Worm (Caenorhabditis elegans) whole organism, L1 larva: ENCODE data around the gene nhr-25.

ENCODE experiments used
- C04F5.9 ChIP-seq: sonication (generic microtip); optimal IDR thresholded peaks from 2 replicates; lab custom pipeline; 2016; ENCODE audit warnings: missing genetic modification characterization, missing compliant biosample characterization
- C16A3.4 ChIP-seq: fragments of 150-350 bp; optimal IDR thresholded peaks from 2 replicates; lab custom pipeline; 2014; ENCODE audit warnings: missing biosample characterization, missing genetic modification characterization
- C34B4.2 ChIP-seq: sonication (generic microtip); optimal IDR thresholded peaks from 2 replicates; lab custom pipeline; 2017; ENCODE audit warnings: mild to moderate bottlenecking, missing genetic modification characterization, missing compliant biosample characterization
- F16B12.6 ChIP-seq: fragments of 150-350 bp; optimal IDR thresholded peaks from 2 replicates; lab custom pipeline; 2014; ENCODE audit warnings: missing biosample characterization, missing genetic modification characterization
- alr-1 ChIP-seq: fragments of 200-800 bp; sonication (Bioruptor generic); optimal IDR thresholded peaks from 2 replicates; lab custom pipeline; 2018; ENCODE audit warnings: borderline replicate concordance, mild to moderate bottlenecking, missing genetic modification characterization, missing compliant biosample characterization
- aly-2 ChIP-seq: fragments of 150-350 bp; optimal IDR thresholded peaks from 2 replicates; lab custom pipeline; 2014; ENCODE audit warnings: missing biosample characterization, missing genetic modification characterization
- ama-1 ChIP-seq: fragments of 150-350 bp; optimal IDR thresholded peaks from 2 replicates; lab custom pipeline; 2014
- ceh-8 ChIP-seq: fragments of 200-800 bp; sonication (Bioruptor generic); optimal IDR thresholded peaks from 2 replicates; lab custom pipeline; 2018; ENCODE audit warnings: mild to moderate bottlenecking, missing genetic modification characterization, moderate library complexity, missing compliant biosample characterization
- ceh-82 ChIP-seq, 3 experiments: fragments of 150-350 bp in 1 of 3; sonication (generic microtip) in 2 of 3; optimal IDR thresholded peaks; 2 replicates each; lab custom pipeline; 2014 to 2017; ENCODE audit warnings: missing biosample characterization in 3 of 3, missing genetic modification characterization in 3 of 3
- ceh-90 ChIP-seq: sonication (generic microtip); optimal IDR thresholded peaks from 2 replicates; lab custom pipeline; 2016; ENCODE audit warnings: missing genetic modification characterization, missing compliant biosample characterization
- ces-1 ChIP-seq: fragments of 150-350 bp; optimal IDR thresholded peaks from 2 replicates; lab custom pipeline; 2014; ENCODE audit warnings: missing biosample characterization, missing genetic modification reagents, missing genetic modification characterization
- dpl-1 ChIP-seq, 3 experiments: fragments of 150-350 bp in 2 of 3; sonication (generic microtip) in 1 of 3; optimal IDR thresholded peaks; 2 replicates each; lab custom pipeline; 2014 to 2017; ENCODE audit warnings: missing biosample characterization in 3 of 3, missing genetic modification characterization in 3 of 3, missing genetic modification reagents in 3 of 3
- egl-13 ChIP-seq: sonication (generic microtip); optimal IDR thresholded peaks from 2 replicates; lab custom pipeline; 2016; ENCODE audit warnings: missing genotype, missing genetic modification reagents, missing genetic modification characterization, missing compliant biosample characterization
- egl-27 ChIP-seq, 2 experiments: fragments of 150-350 bp in 1 of 2; sonication (generic microtip); optimal IDR thresholded peaks; 3 replicates each; lab custom pipeline; 2017 to 2018; ENCODE audit warnings: missing biosample characterization in 2 of 2, missing genetic modification characterization in 2 of 2, missing genetic modification reagents in 2 of 2
- ets-5 ChIP-seq: fragments of 200-800 bp; sonication (Bioruptor generic); IDR thresholded peaks from 2 replicates; pipeline ENCODE4 v1.3.6; 2022; ENCODE audit warnings: missing genetic modification characterization, missing compliant biosample characterization
- fkh-10 ChIP-seq: sonication (generic microtip); optimal IDR thresholded peaks from 2 replicates; lab custom pipeline; 2017; ENCODE audit warnings: missing biosample characterization, missing genetic modification reagents, missing genetic modification characterization
- fkh-4 ChIP-seq: sonication (generic microtip); optimal IDR thresholded peaks from 2 replicates; lab custom pipeline; 2016; ENCODE audit warnings: missing compliant biosample characterization, missing genetic modification characterization, borderline replicate concordance
- hlh-4 ChIP-seq: sonication (generic microtip); optimal IDR thresholded peaks from 2 replicates; lab custom pipeline; 2016; ENCODE audit warnings: mild to moderate bottlenecking, missing genetic modification characterization, missing compliant biosample characterization
- hpl-2 ChIP-seq: fragments of 150-350 bp; optimal IDR thresholded peaks from 2 replicates; lab custom pipeline; 2014; ENCODE audit warnings: missing biosample characterization, missing genetic modification reagents, missing genetic modification characterization
- isw-1 ChIP-seq: fragments of 200-800 bp; sonication (Bioruptor generic); IDR thresholded peaks from 2 replicates; pipeline ENCODE4 v1.3.6; 2022; ENCODE audit warnings: missing genetic modification characterization, missing compliant biosample characterization
- lin-35 ChIP-seq, 2 experiments: fragments of 150-350 bp; optimal IDR thresholded peaks; 2 replicates each; lab custom pipeline; 2014; ENCODE audit warnings: missing biosample characterization in 2 of 2, missing genetic modification characterization in 2 of 2, missing genetic modification reagents in 2 of 2
- lir-3 ChIP-seq: sonication (generic microtip); optimal IDR thresholded peaks from 2 replicates; lab custom pipeline; 2016; ENCODE audit warnings: mild to moderate bottlenecking, missing genetic modification characterization, moderate library complexity, missing compliant biosample characterization; ENCODE audit not compliant: poor library complexity
- lsy-2 ChIP-seq, 2 experiments: fragments of 150-350 bp; optimal IDR thresholded peaks; 2 replicates each; lab custom pipeline; 2014; ENCODE audit warnings: missing biosample characterization in 2 of 2, missing genetic modification characterization in 2 of 2
- mef-2 ChIP-seq: fragments of 150-350 bp; optimal IDR thresholded peaks from 2 replicates; lab custom pipeline; 2014; ENCODE audit warnings: missing biosample characterization, missing genetic modification characterization
- mep-1 ChIP-seq: fragments of 150-350 bp; optimal IDR thresholded peaks from 2 replicates; lab custom pipeline; 2014; ENCODE audit warnings: missing biosample characterization, missing genetic modification characterization
- nhr-11 ChIP-seq: fragments of 150-350 bp; optimal IDR thresholded peaks from 2 replicates; lab custom pipeline; 2014; ENCODE audit warnings: missing biosample characterization, missing genetic modification characterization
- nhr-12 ChIP-seq: sonication (generic microtip); optimal IDR thresholded peaks from 2 replicates; lab custom pipeline; 2017; ENCODE audit warnings: missing biosample characterization, missing genetic modification characterization
- nhr-28 ChIP-seq: fragments of 150-350 bp; optimal IDR thresholded peaks from 2 replicates; lab custom pipeline; 2014; ENCODE audit warnings: missing biosample characterization, missing genetic modification characterization
- nhr-71 ChIP-seq: sonication (generic microtip); optimal IDR thresholded peaks from 2 replicates; lab custom pipeline; 2016; ENCODE audit warnings: mild to moderate bottlenecking, missing genetic modification characterization, moderate library complexity, missing compliant biosample characterization
- nhr-76 ChIP-seq: sonication (generic microtip); optimal IDR thresholded peaks from 2 replicates; lab custom pipeline; 2017; ENCODE audit warnings: missing biosample characterization, missing genetic modification characterization
- nhr-77 ChIP-seq: fragments of 150-350 bp; optimal IDR thresholded peaks from 2 replicates; lab custom pipeline; 2014; ENCODE audit warnings: missing biosample characterization, missing genetic modification characterization
- nhr-84 ChIP-seq: sonication (generic microtip); optimal IDR thresholded peaks from 2 replicates; lab custom pipeline; 2017; ENCODE audit warnings: missing biosample characterization, missing genetic modification characterization
- nhr-85 ChIP-seq: sonication (generic microtip); peaks from one replicate; lab custom pipeline; 2016; ENCODE audit warnings: missing genetic modification characterization, inconsistent platforms, missing compliant biosample characterization
- pag-3 ChIP-seq: sonication (generic microtip); optimal IDR thresholded peaks from 2 replicates; lab custom pipeline; 2017; ENCODE audit warnings: missing genetic modification characterization, mild to moderate bottlenecking, missing compliant biosample characterization, antibody characterized with exemption, borderline replicate concordance; ENCODE audit not compliant: insufficient read depth
- pax-3 ChIP-seq: fragments of 200-800 bp; sonication (Bioruptor generic); optimal IDR thresholded peaks from 2 replicates; lab custom pipeline; 2018; ENCODE audit warnings: mild to moderate bottlenecking, missing genetic modification characterization, moderate library complexity, missing compliant biosample characterization
- snpc-4 ChIP-seq: fragments of 150-350 bp; optimal IDR thresholded peaks from 2 replicates; lab custom pipeline; 2014; ENCODE audit warnings: missing biosample characterization, missing genetic modification characterization
- sox-4 ChIP-seq: sonication (generic microtip); optimal IDR thresholded peaks from 2 replicates; lab custom pipeline; 2016; ENCODE audit warnings: missing genetic modification characterization, missing compliant biosample characterization
- swsn-7 ChIP-seq: sonication (generic microtip); optimal IDR thresholded peaks from 2 replicates; lab custom pipeline; 2016; ENCODE audit warnings: missing genetic modification characterization, missing compliant biosample characterization
- unc-30 ChIP-seq: sonication (generic microtip); optimal IDR thresholded peaks from 2 replicates; lab custom pipeline; 2017; ENCODE audit warnings: missing biosample characterization, missing genetic modification characterization
- unc-98 ChIP-seq: fragments of 200-800 bp; sonication (Bioruptor generic); IDR thresholded peaks from 2 replicates; pipeline ENCODE4 v1.3.6; 2022; ENCODE audit warnings: missing genetic modification characterization, missing compliant biosample characterization
- zag-1 ChIP-seq: fragments of 150-350 bp; optimal IDR thresholded peaks from 2 replicates; lab custom pipeline; 2014; ENCODE audit warnings: missing biosample characterization, missing genetic modification characterization
- ztf-4 ChIP-seq: fragments of 150-350 bp; optimal IDR thresholded peaks from 2 replicates; lab custom pipeline; 2014; ENCODE audit warnings: missing biosample characterization, missing genetic modification characterization

The nhr-25 gene

ce11 chrX:13007857-13008813 is at the start of gene nhr-25 (continued):
- TF ChIP-seq lsy-2 (tag; optimal IDR thresholded peaks at IDR 0.05; lab: Kevin White, UChicago) (peak in 1 of 2 experiments; percentile 13), pag-3 (peak; percentile 21), ets-5 (GFP tag; lab: Robert Waterston, UW) (no peak), C16A3.4 (tag; lab: Kevin White, UChicago) (no peak), nhr-28 (tag; lab: Kevin White, UChicago) (no peak), swsn-7 (tag; lab: Kevin White, UChicago) (peak; percentile 15), nhr-85 (tag; lab: Kevin White, UChicago) (peak; percentile 96), sox-4 (no peak), snpc-4 (tag; lab: Kevin White, UChicago) (no peak), fkh-10 (GFP tag; lab: Kevin White, UChicago) (no peak), egl-13 (no peak), hlh-4 (tag; lab: Kevin White, UChicago) (no peak), unc-30 (tag; lab: Kevin White, UChicago) (no peak), ceh-8 (GFP tag; lab: Kevin White, UChicago) (no peak), nhr-84 (tag; lab: Kevin White, UChicago) (no peak), ztf-4 (no peak), aly-2 (tag; lab: Kevin White, UChicago) (no peak), C04F5.9 (tag; lab: Kevin White, UChicago) (no peak), C34B4.2 (tag; lab: Kevin White, UChicago) (no peak), lin-35 (GFP tag; optimal IDR thresholded peaks at IDR 0.05; lab: Kevin White, UChicago) (no peak), hpl-2 (no peak), mef-2 (tag; lab: Kevin White, UChicago) (no peak), egl-27 (tag; optimal IDR thresholded peaks at IDR 0.05; lab: Kevin White, UChicago) (no peak), lir-3 (tag; lab: Kevin White, UChicago) (no peak), dpl-1 (GFP tag; optimal IDR thresholded peaks at IDR 0.05; lab: Kevin White, UChicago) (no peak), ceh-90 (tag; lab: Kevin White, UChicago) (no peak), pax-3 (tag; lab: Kevin White, UChicago) (no peak), nhr-77 (tag; lab: Kevin White, UChicago) (no peak), nhr-71 (peak; percentile 77), zag-1 (tag; lab: Kevin White, UChicago) (no peak), nhr-76 (tag; lab: Kevin White, UChicago) (no peak), alr-1 (tag; lab: Kevin White, UChicago) (no peak), F16B12.6 (tag; lab: Kevin White, UChicago) (no peak), nhr-12 (tag; lab: Kevin White, UChicago) (no peak)

- TF ChIP-seq ceh-82 (tag; optimal IDR thresholded peaks at IDR 0.05; lab: Kevin White, UChicago) (no peak), unc-98 (GFP tag; lab: Robert Waterston, UW) (no peak), ces-1 (GFP tag; lab: Kevin White, UChicago) (no peak), ceh-8 (GFP tag; lab: Kevin White, UChicago) (no peak), nhr-71 (no peak), isw-1 (GFP tag; lab: Robert Waterston, UW) (no peak), fkh-10 (GFP tag; lab: Kevin White, UChicago) (no peak), ama-1 (lab: Kevin White, UChicago) (no peak), fkh-4 (no peak), mep-1 (no peak), nhr-11 (tag; lab: Kevin White, UChicago) (no peak), zag-1 (tag; lab: Kevin White, UChicago) (no peak)
These were observed 49.4 kb upstream of the nhr-25 start for ce11 chrX:12958897-12959296.
